Worm (Caenorhabditis elegans): ENCODE measurements around the gene lron-12.
A peak's percentile ranks its signal among the peaks of the same experiment; 100 is the strongest.

The lron-12 gene

ce11 chrIII:12084216-12084615 lies 34.1 kb downstream of the lron-12 start, which contains the start of gene nob-1:
Gene nob-1, minus strand, starts transcription at chrIII:12084316.
- TF ChIP-seq nhr-111 (GFP tag; optimal IDR thresholded peaks at IDR 0.05) (no peak), jun-1 (tag; optimal IDR thresholded peaks at IDR 0.05) (no peak), madf-9 (GFP tag; conservative IDR thresholded peaks at IDR 0.05) (no peak), duxl-1 (tag; optimal IDR thresholded peaks at IDR 0.05; ENCODE audit: poor library complexity) (no peak), nhr-77 (tag; optimal IDR thresholded peaks at IDR 0.05) (no peak), egl-43 (GFP tag; IDR thresholded peaks at IDR 0.05) (no peak), aha-1 (tag) (peak; percentile 10), ztf-7 (tag; optimal IDR thresholded peaks at IDR 0.05) (no peak)

- TF ChIP-seq mep-1 (tag; optimal IDR thresholded peaks at IDR 0.05) (no peak), ces-1 (GFP tag; optimal IDR thresholded peaks at IDR 0.05) (no peak), ceh-20 (GFP tag; IDR thresholded peaks at IDR 0.05) (0 out of 2 replicates have a peak, but pooled peaks have one; percentile 17), zfp-3 (GFP tag; conservative IDR thresholded peaks at IDR 0.05) (0 out of 2 replicates have a peak, but pooled peaks have one; percentile 24), R02D3.7 (tag; optimal IDR thresholded peaks at IDR 0.05) (no peak), F26F4.8 (GFP tag; conservative IDR thresholded peaks at IDR 0.05) (no peak), nhr-41 (GFP tag; IDR thresholded peaks at IDR 0.05) (no peak), nhr-77 (tag; optimal IDR thresholded peaks at IDR 0.05) (no peak), php-3 (GFP tag; IDR thresholded peaks at IDR 0.05) (peak; percentile 82), vab-7 (GFP tag; IDR thresholded peaks at IDR 0.05) (no peak), skn-1 (tag; optimal IDR thresholded peaks at IDR 0.05) (no peak), duxl-1 (tag; optimal IDR thresholded peaks at IDR 0.05; ENCODE audit: poor library complexity) (no peak), nhr-237 (tag; optimal IDR thresholded peaks at IDR 0.05) (no peak), pha-4 (GFP tag; IDR thresholded peaks at IDR 0.05) (no peak), pha-4 (tag; optimal IDR thresholded peaks at IDR 0.05) (no peak), hmg-1.1 (GFP tag; IDR thresholded peaks at IDR 0.05) (no peak), madf-5 (GFP tag; IDR thresholded peaks at IDR 0.05) (no peak), aly-2 (tag; optimal IDR thresholded peaks at IDR 0.05) (no peak), daf-19 (GFP tag; conservative IDR thresholded peaks at IDR 0.05) (no peak), madf-9 (GFP tag; conservative IDR thresholded peaks at IDR 0.05) (no peak), hlh-30 (tag; optimal IDR thresholded peaks at IDR 0.05; ENCODE audit: insufficient read depth) (no peak), T20F7.1 (GFP tag; optimal IDR thresholded peaks at IDR 0.05) (no peak), nhr-76 (tag; optimal IDR thresholded peaks at IDR 0.05) (no peak), arid-1 (GFP tag; conservative IDR thresholded peaks at IDR 0.05) (no peak), pqm-1 (tag; optimal IDR thresholded peaks at IDR 0.05) (no peak), unc-62 (GFP tag; optimal IDR thresholded peaks at IDR 0.05 in 1 of 2) (no peak), unc-62 (tag; optimal IDR thresholded peaks at IDR 0.05) (no peak), dve-1 (tag; optimal IDR thresholded peaks at IDR 0.05; ENCODE audit: insufficient read depth) (peak; percentile 22), ceh-62 (tag; optimal IDR thresholded peaks at IDR 0.05) (no peak), T26A8.4 (GFP tag; IDR thresholded peaks at IDR 0.05) (no peak), ctbp-1 (GFP tag; IDR thresholded peaks at IDR 0.05) (no peak), Y75B8A.6 (GFP tag; IDR thresholded peaks at IDR 0.05) (no peak), set-16 (GFP tag; IDR thresholded peaks at IDR 0.05) (peak; percentile 31), nhr-42 (GFP tag; IDR thresholded peaks at IDR 0.05) (no peak), ceh-44 (GFP tag; IDR thresholded peaks at IDR 0.05) (no peak), spr-1 (tag; optimal IDR thresholded peaks at IDR 0.05) (no peak), F49E8.2 (tag; optimal IDR thresholded peaks at IDR 0.05; ENCODE audit: borderline replicate concordance) (no peak)
These were observed 36.2 kb downstream of the lron-12 start for ce11 chrIII:12081992-12082628.

Data from whole organism, L4 larva.